Fruit fly (Drosophila melanogaster): ENCODE data around the gene Ir94e.
A peak's percentile ranks its signal among the peaks of the same experiment; 100 is the strongest.

Ir94e gene

DNA sequence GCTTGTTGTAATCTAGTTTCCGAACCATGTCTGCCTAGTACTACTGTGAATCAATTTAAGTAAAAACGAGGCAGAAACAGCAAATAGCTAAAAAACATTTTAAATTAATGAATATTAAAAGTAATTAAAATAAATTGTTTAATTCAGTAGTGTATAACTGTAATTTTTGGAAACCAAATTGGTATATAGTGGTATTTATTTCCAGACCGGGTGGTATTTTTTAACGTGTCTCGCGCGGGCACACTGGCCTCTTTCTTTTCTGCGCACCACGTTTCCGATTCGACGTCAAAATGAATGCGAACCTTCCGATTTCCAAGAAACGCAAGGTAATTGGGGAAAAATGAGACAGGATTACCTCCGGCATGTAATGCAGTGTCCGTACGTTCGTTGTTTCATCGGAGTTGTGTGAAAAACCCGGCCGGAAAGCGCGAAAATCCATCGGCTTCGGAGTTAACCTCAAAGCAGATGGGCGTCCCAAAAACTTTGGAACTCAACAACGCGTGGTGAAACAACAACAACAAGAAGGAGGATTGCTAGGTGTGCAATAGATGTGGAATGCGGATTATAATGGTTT, 46.7 kb upstream of the Ir94e start, which contains the start of gene RpS3 (continued):
- TF ChIP-seq CG1832 (GFP tag; optimal IDR thresholded peaks at IDR 0.05) (no peak), CG7745 (tag; optimal IDR thresholded peaks at IDR 0.05) (no peak), CG9609 (GFP tag; optimal IDR thresholded peaks at IDR 0.05) (no peak), Myb (GFP tag; optimal IDR thresholded peaks at IDR 0.05) (no peak), usp (GFP tag; optimal IDR thresholded peaks at IDR 0.05) (no peak), CG30431 (GFP tag; optimal IDR thresholded peaks at IDR 0.05) (no peak), bbx (GFP tag; IDR thresholded peaks at IDR 0.05; ENCODE audit: partially characterized antibody) (peak; percentile 53; the same call in 1 of the 2 replicates), Fer3 (tag; optimal IDR thresholded peaks at IDR 0.05) (no peak), Ravus (GFP tag; IDR thresholded peaks at IDR 0.05) (no peak), Sox102F (GFP tag; optimal IDR thresholded peaks at IDR 0.05) (no peak), Lpt (GFP tag; optimal IDR thresholded peaks at IDR 0.05) (no peak), CG6254 (GFP tag; optimal IDR thresholded peaks at IDR 0.05) (no peak), tll (GFP tag; optimal IDR thresholded peaks at IDR 0.05) (no peak), CG8924 (tag; optimal IDR thresholded peaks at IDR 0.05) (peak; percentile 42), CHES-1-like (GFP tag; optimal IDR thresholded peaks at IDR 0.05) (no peak), trem (tag; optimal IDR thresholded peaks at IDR 0.05) (peak; percentile 77), Opbp (GFP tag; IDR thresholded peaks at IDR 0.05; ENCODE audit: partially characterized antibody) (no peak), CG14710 (tag; optimal IDR thresholded peaks at IDR 0.05) (peak; percentile 99), pan (optimal IDR thresholded peaks at IDR 0.05) (no peak), pan (GFP tag; optimal IDR thresholded peaks at IDR 0.05 in 1 of 2, IDR thresholded peaks at IDR 0.05 in 1 of 2) (no peak), CG14860 (GFP tag; IDR thresholded peaks at IDR 0.05; ENCODE audit: partially characterized antibody) (no peak), CG3065 (GFP tag; optimal IDR thresholded peaks at IDR 0.05) (no peak), CG34376 (GFP tag; optimal IDR thresholded peaks at IDR 0.05) (peak; percentile 58), CG15011 (GFP tag; optimal IDR thresholded peaks at IDR 0.05) (peak; percentile 3), CG17385 (GFP tag; optimal IDR thresholded peaks at IDR 0.05) (peak; percentile 48), CG9437 (GFP tag; optimal IDR thresholded peaks at IDR 0.05) (no peak), CG30403 (GFP tag; optimal IDR thresholded peaks at IDR 0.05) (no peak), CG12299 (tag; optimal IDR thresholded peaks at IDR 0.05) (peak; percentile 18), CG10274 (GFP tag; optimal IDR thresholded peaks at IDR 0.05) (no peak), gsb-n (tag; optimal IDR thresholded peaks at IDR 0.05) (no peak), unc-4 (GFP tag; IDR thresholded peaks at IDR 0.05; ENCODE audit: partially characterized antibody) (no peak), caup (GFP tag; optimal IDR thresholded peaks at IDR 0.05; ENCODE audit: severe bottlenecking) (peak; percentile 29), gcm (GFP tag; optimal IDR thresholded peaks at IDR 0.05) (peak; percentile 16), disco-r (GFP tag; optimal IDR thresholded peaks at IDR 0.05) (no peak), CG9817 (tag; optimal IDR thresholded peaks at IDR 0.05) (no peak), CG18619 (GFP tag; optimal IDR thresholded peaks at IDR 0.05) (no peak), CG2199 (GFP tag; IDR thresholded peaks at IDR 0.05) (no peak), yki (optimal IDR thresholded peaks at IDR 0.05) (no peak), fu2 (GFP tag; optimal IDR thresholded peaks at IDR 0.05) (peak; percentile 23), CG17568 (GFP tag; optimal IDR thresholded peaks at IDR 0.05) (no peak), MTF-1 (GFP tag; optimal IDR thresholded peaks at IDR 0.05; ENCODE audit: borderline replicate concordance) (no peak), Doc3 (GFP tag; IDR thresholded peaks at IDR 0.05; ENCODE audit: partially characterized antibody) (no peak), CG6683 (GFP tag; optimal IDR thresholded peaks at IDR 0.05) (no peak), CG4282 (GFP tag; optimal IDR thresholded peaks at IDR 0.05) (no peak), Dip3 (GFP tag; optimal IDR thresholded peaks at IDR 0.05) (no peak), CG12391 (tag; optimal IDR thresholded peaks at IDR 0.05) (peak; percentile 56), GATAe (GFP tag; conservative IDR thresholded peaks at IDR 0.05) (no peak), CG34224 (GFP tag; IDR thresholded peaks at IDR 0.05; ENCODE audit: partially characterized antibody) (0 out of 3 replicates have a peak, but pooled peaks have one; percentile 23), zfh1 (GFP tag; IDR thresholded peaks at IDR 0.05) (0 out of 3 replicates have a peak, but pooled peaks have one; percentile 13)

All from whole organism, embryonic.